Fruit fly (Drosophila melanogaster): ENCODE results near the gene Rlb1.

Rlb1 gene

DNA sequence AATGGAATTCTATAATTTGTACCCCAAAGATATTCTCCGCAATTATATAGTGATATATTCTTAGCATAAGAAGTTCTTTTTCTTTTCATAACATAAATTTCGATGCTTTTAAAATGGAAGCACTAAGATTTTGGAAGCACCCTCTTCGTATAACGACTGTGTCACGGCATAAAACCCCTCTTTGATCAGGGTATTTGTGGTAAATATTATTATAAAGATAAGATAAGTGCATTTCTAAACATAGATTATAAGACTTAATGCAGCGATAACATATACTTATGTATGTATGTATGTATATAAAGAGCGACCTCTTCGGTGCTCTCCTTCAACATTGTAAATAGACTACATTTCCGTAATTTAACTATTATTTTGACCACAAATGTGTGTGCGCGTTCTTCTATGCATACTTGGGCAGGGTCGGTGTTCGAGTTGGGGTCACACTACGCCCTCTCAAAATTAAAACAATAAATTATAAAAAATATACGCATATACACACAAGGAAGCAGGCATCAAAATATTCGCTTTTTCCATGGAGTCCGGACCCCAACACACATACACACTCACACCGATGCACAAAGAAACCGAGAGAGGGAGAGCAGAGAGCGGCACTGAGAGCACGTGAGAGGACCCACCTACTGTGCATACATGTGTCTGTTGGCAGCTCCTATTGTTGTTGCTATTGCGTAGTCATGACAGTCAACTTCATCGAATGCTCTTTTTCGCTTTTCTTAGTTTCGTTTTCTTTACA, 37.3 kb downstream of the Rlb1 start (continued):
- peak; percentile 98 for TF ChIP-seq Vsx2 (GFP tag; optimal IDR thresholded peaks at IDR 0.05; ENCODE audit: partially characterized antibody)
- no peak for TF ChIP-seq ey (GFP tag; optimal IDR thresholded peaks at IDR 0.05)
- TF ChIP-seq Hr78 (GFP tag; optimal IDR thresholded peaks at IDR 0.05): no peak
- peak; percentile 16 for TF ChIP-seq CG32264 (GFP tag; optimal IDR thresholded peaks at IDR 0.05)
- TF ChIP-seq CG9705 (GFP tag; optimal IDR thresholded peaks at IDR 0.05): no peak
- peak; percentile 30 for TF ChIP-seq h (GFP tag; optimal IDR thresholded peaks at IDR 0.05)
- TF ChIP-seq dl (GFP tag; optimal IDR thresholded peaks at IDR 0.05; ENCODE audit: insufficient read depth in 1 of 2, partially characterized antibody in 2 of 2): peak; percentile 99
- peak; percentile 70 for TF ChIP-seq Hnf4 (GFP tag; optimal IDR thresholded peaks at IDR 0.05)
- TF ChIP-seq rgr (GFP tag; optimal IDR thresholded peaks at IDR 0.05): peak; percentile 10

DNA sequence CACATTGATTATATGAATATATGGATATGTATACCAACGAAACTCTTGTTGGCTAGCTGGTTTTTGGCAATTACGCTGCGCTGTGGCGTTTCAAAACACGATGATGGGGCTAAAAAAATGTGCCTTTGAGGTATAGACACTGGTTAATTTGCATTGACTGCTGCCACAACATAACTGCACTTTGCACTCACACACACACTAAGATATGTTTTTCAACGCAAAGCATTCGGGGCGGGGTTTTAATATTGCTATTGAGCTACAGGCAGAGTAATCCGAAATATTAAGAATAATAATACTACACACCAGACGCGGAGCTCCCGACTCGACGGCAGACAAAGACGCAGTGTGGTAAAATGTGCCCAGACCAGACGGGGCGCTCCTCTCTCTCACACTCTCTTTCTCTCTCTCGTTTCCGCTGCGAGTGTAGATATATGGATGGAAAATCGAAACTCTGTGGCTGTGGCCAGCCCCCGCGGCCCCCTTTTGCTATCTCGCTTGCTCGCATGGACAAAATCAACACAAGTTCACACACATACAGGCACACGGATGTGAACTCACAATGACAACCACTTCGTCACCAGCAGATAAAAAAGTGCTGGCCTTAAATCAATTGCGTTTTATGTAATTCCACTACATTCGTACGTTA, 38.0 kb downstream of the Rlb1 start:
- no peak for TF ChIP-seq brk (GFP tag; optimal IDR thresholded peaks at IDR 0.05)
- peak; percentile 57 for TF ChIP-seq fru (GFP tag; optimal IDR thresholded peaks at IDR 0.05)
- peak; percentile 49 for TF ChIP-seq N (GFP tag; optimal IDR thresholded peaks at IDR 0.05)
- no peak for TF ChIP-seq GATAd (GFP tag; optimal IDR thresholded peaks at IDR 0.05)
- TF ChIP-seq woc (GFP tag; optimal IDR thresholded peaks at IDR 0.05): peak; percentile 24
- TF ChIP-seq foxo (GFP tag; optimal IDR thresholded peaks at IDR 0.05): peak in 1 of 2 experiments; percentile 58
- peak; percentile 66 for TF ChIP-seq br (GFP tag; optimal IDR thresholded peaks at IDR 0.05)
- peak; percentile 58 for TF ChIP-seq OdsH (GFP tag; optimal IDR thresholded peaks at IDR 0.05)
- peak; percentile 36 for TF ChIP-seq Hnf4 (GFP tag; optimal IDR thresholded peaks at IDR 0.05)
- peak; percentile 59 for TF ChIP-seq Jra (GFP tag; optimal IDR thresholded peaks at IDR 0.05)
- peak; percentile 68 for TF ChIP-seq rgr (GFP tag; optimal IDR thresholded peaks at IDR 0.05)
- TF ChIP-seq Vsx2 (GFP tag; optimal IDR thresholded peaks at IDR 0.05; ENCODE audit: partially characterized antibody): no peak
- peak; percentile 94 for TF ChIP-seq Hr83 (GFP tag; optimal IDR thresholded peaks at IDR 0.05; ENCODE audit: poor library complexity, severe bottlenecking)
- peak; percentile 56 for TF ChIP-seq Sp1 (GFP tag; optimal IDR thresholded peaks at IDR 0.05)
- no peak for TF ChIP-seq CG9705 (GFP tag; optimal IDR thresholded peaks at IDR 0.05)
- peak; percentile 42 for TF ChIP-seq psq (GFP tag; optimal IDR thresholded peaks at IDR 0.05)
- peak; percentile 20 for TF ChIP-seq jim (GFP tag; optimal IDR thresholded peaks at IDR 0.05)
- peak; percentile 39 for TF ChIP-seq HLH106 (tag; optimal IDR thresholded peaks at IDR 0.05)
- TF ChIP-seq ey (GFP tag; optimal IDR thresholded peaks at IDR 0.05): peak; percentile 5
- peak; percentile 96 for TF ChIP-seq dl (GFP tag; optimal IDR thresholded peaks at IDR 0.05; ENCODE audit: insufficient read depth in 1 of 2, partially characterized antibody in 2 of 2)
- no peak for TF ChIP-seq Dfd (GFP tag; optimal IDR thresholded peaks at IDR 0.05)
- TF ChIP-seq lola (GFP tag; optimal IDR thresholded peaks at IDR 0.05): no peak
- peak; percentile 96 for TF ChIP-seq Dif (GFP tag; optimal IDR thresholded peaks at IDR 0.05; ENCODE audit: partially characterized antibody)
- no peak for TF ChIP-seq Abd-B (GFP tag; optimal IDR thresholded peaks at IDR 0.05)
- peak; percentile 80 for TF ChIP-seq h (GFP tag; optimal IDR thresholded peaks at IDR 0.05)
- no peak for TF ChIP-seq Rel (GFP tag; optimal IDR thresholded peaks at IDR 0.05)
- TF ChIP-seq Rel (tag; optimal IDR thresholded peaks at IDR 0.05): peak; percentile 73
- TF ChIP-seq usp (GFP tag; optimal IDR thresholded peaks at IDR 0.05): no peak

DNA sequence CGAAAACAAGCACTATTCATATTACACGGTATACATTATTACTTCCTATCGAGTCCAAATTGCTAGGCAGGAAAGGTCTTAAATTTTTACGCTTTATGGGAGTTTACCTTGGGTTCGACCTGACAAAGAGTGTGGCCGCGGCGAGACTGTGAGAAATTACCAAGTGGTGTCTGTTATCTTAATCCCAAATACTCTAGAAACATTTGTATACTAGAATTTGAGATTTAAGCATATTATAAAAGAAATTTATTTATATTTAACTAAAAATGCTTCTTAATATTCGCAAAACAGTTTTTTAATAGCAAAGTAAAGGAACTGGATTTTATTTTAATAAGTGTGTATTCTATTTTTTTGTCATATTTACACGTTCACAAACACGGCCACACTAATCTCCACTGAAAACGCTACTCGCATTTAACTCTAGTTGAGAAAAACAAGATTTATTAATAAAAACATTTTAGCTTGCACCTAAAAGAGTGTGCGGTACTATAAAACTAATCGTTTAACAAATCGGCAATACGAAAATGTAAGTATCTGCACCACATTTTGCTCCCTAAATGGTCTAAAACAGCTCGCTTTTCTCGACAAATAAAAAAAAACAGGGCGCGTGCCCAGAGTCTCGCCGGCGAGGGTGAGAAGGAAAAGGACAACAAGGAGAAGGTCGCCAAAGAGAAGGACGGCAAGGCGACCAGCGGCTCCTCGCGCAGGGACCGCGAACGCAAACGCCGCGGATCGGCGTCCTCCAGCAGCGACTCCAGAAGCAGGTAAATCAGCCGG, 38.7 kb downstream of the Rlb1 start, which contains the start of the genes mura and RnpS1:
Gene mura (minus strand): TSS at position 148 of the 777 bp plus-strand sequence.
Gene RnpS1 (plus strand): TSS at position 376 of the 777 bp plus-strand sequence.
- TF ChIP-seq GATAd (GFP tag; optimal IDR thresholded peaks at IDR 0.05): no peak
- no peak for TF ChIP-seq tai (GFP tag; optimal IDR thresholded peaks at IDR 0.05)
- no peak for TF ChIP-seq CrebA (GFP tag; optimal IDR thresholded peaks at IDR 0.05; ENCODE audit: borderline replicate concordance)
- TF ChIP-seq Rel (GFP tag; optimal IDR thresholded peaks at IDR 0.05): no peak
- TF ChIP-seq Rel (tag; optimal IDR thresholded peaks at IDR 0.05): peak; percentile 58

Data from whole organism, wandering third instar larva.